Fruit fly (Drosophila melanogaster) whole organism, embryonic: ENCODE measurements around the gene CG10801.

Experiments
- Aef1 ChIP-seq: fragments of 200-800 bp; sonication (Bioruptor generic); IDR thresholded peaks from 3 replicates; pipeline ENCODE4 v1.3.6; 2022; ENCODE audit warnings: missing biosample characterization, missing genetic modification characterization
- CG10366 ChIP-seq: fragments of 200-800 bp; sonication (Bioruptor generic); IDR thresholded peaks from 2 replicates; pipeline ENCODE4 v1.3.6; 2022; ENCODE audit warnings: missing biosample characterization, missing genetic modification characterization
- CG12104 ChIP-seq: fragments of 200-800 bp; sonication (Bioruptor generic); optimal IDR thresholded peaks from 3 replicates; lab custom pipeline; 2016; ENCODE audit warnings: missing biosample characterization, missing genetic modification characterization
- CG12236 ChIP-seq: fragments of 200-800 bp; sonication (Bioruptor generic); optimal IDR thresholded peaks from 2 replicates; lab custom pipeline; 2016; ENCODE audit warnings: missing biosample characterization, missing genetic modification characterization
- CG12391 ChIP-seq: fragments of 200-800 bp; sonication (Bioruptor generic); optimal IDR thresholded peaks from 3 replicates; lab custom pipeline; 2018; ENCODE audit warnings: missing biosample characterization, mild to moderate bottlenecking, missing genetic modification characterization, moderate library complexity
- CG12769 ChIP-seq: fragments of 200-800 bp; sonication (Bioruptor generic); optimal IDR thresholded peaks from 2 replicates; lab custom pipeline; 2019; ENCODE audit warnings: missing biosample characterization, mild to moderate bottlenecking, missing genetic modification characterization, moderate library complexity
- CG16863 ChIP-seq: fragments of 200-800 bp; sonication (Bioruptor generic); optimal IDR thresholded peaks from 3 replicates; lab custom pipeline; 2016; ENCODE audit warnings: missing biosample characterization, missing genetic modification characterization
- CG17612 ChIP-seq: fragments of 200-800 bp; sonication (Bioruptor generic); IDR thresholded peaks from 2 replicates; pipeline ENCODE4 v1.3.6; 2022; ENCODE audit warnings: missing biosample characterization, missing genetic modification characterization
- CG18262 ChIP-seq: fragments of 200-800 bp; optimal IDR thresholded peaks from 3 replicates; lab custom pipeline; 2019; ENCODE audit warnings: missing biosample characterization, mild to moderate bottlenecking, missing genetic modification characterization, moderate library complexity
- CG2712 ChIP-seq: fragments of 200-800 bp; optimal IDR thresholded peaks from 3 replicates; lab custom pipeline; 2019; ENCODE audit warnings: missing biosample characterization, mild to moderate bottlenecking, missing genetic modification characterization, moderate library complexity
- CG30403 ChIP-seq: fragments of 200-800 bp; sonication (Bioruptor generic); optimal IDR thresholded peaks from 3 replicates; lab custom pipeline; 2016; ENCODE audit warnings: missing biosample characterization, missing genetic modification characterization
- CG31441 ChIP-seq: fragments of 200-800 bp; sonication (Bioruptor generic); IDR thresholded peaks from 2 replicates; pipeline ENCODE4 v1.3.6; 2022; ENCODE audit warnings: missing biosample characterization, missing genetic modification characterization
- CG32772 ChIP-seq: fragments of 200-800 bp; sonication (Bioruptor generic); IDR thresholded peaks from 2 replicates; pipeline ENCODE4 v1.3.6; 2022; ENCODE audit warnings: missing biosample characterization, missing genetic modification characterization
- CG3281 ChIP-seq: fragments of 200-800 bp; sonication (Bioruptor generic); optimal IDR thresholded peaks from 3 replicates; lab custom pipeline; 2017; ENCODE audit warnings: missing biosample characterization, mild to moderate bottlenecking, missing genetic modification characterization
- CG33213 ChIP-seq: fragments of 200-800 bp; sonication (Bioruptor generic); optimal IDR thresholded peaks from 3 replicates; lab custom pipeline; 2016; ENCODE audit warnings: missing biosample characterization, missing genetic modification characterization
- CG4424 ChIP-seq: fragments of 200-800 bp; sonication (Bioruptor generic); optimal IDR thresholded peaks from 3 replicates; lab custom pipeline; 2016; ENCODE audit warnings: missing biosample characterization, missing genetic modification characterization
- CG4730 ChIP-seq: fragments of 200-800 bp; sonication (Bioruptor generic); IDR thresholded peaks from 2 replicates; pipeline ENCODE4 v1.3.6; 2022; ENCODE audit warnings: missing biosample characterization, missing genetic modification characterization
- CG4820 ChIP-seq: fragments of 200-800 bp; sonication (Bioruptor generic); optimal IDR thresholded peaks from 3 replicates; lab custom pipeline; 2016; ENCODE audit warnings: missing biosample characterization, missing genetic modification characterization
- CG7372 ChIP-seq: fragments of 200-800 bp; sonication (Bioruptor generic); IDR thresholded peaks from 2 replicates; pipeline ENCODE4 v1.3.6; 2022; ENCODE audit warnings: missing biosample characterization, missing genetic modification characterization
- CG8089 ChIP-seq: fragments of 200-800 bp; sonication (Bioruptor generic); optimal IDR thresholded peaks from 3 replicates; lab custom pipeline; 2016; ENCODE audit warnings: missing biosample characterization, missing genetic modification characterization
- Camta ChIP-seq: fragments of 200-800 bp; sonication (Bioruptor generic); optimal IDR thresholded peaks from 2 replicates; lab custom pipeline; 2016; ENCODE audit warnings: missing biosample characterization, missing genetic modification characterization
- D19A ChIP-seq: fragments of 200-800 bp; optimal IDR thresholded peaks from 3 replicates; lab custom pipeline; 2019; ENCODE audit warnings: missing biosample characterization, mild to moderate bottlenecking, missing genetic modification characterization, moderate library complexity
- Dbx ChIP-seq: fragments of 200-800 bp; sonication (Bioruptor generic); IDR thresholded peaks from 3 replicates; pipeline ENCODE4 v1.3.6; 2022; ENCODE audit warnings: missing biosample characterization, missing genetic modification characterization
- Ets65A ChIP-seq: fragments of 200-800 bp; sonication (Bioruptor generic); peaks from one replicate; lab custom pipeline; 2016; ENCODE audit warnings: missing biosample characterization, missing genetic modification characterization
- Fer3 ChIP-seq: fragments of 200-800 bp; sonication (Bioruptor generic); optimal IDR thresholded peaks from 2 replicates; lab custom pipeline; 2018; ENCODE audit warnings: missing biosample characterization, mild to moderate bottlenecking, missing genetic modification characterization, moderate library complexity
- HLH3B ChIP-seq: fragments of 200-800 bp; sonication (Bioruptor generic); IDR thresholded peaks from 2 replicates; pipeline ENCODE4 v1.3.6; 2022; ENCODE audit warnings: missing biosample characterization, missing genetic modification characterization
- Hmx ChIP-seq: fragments of 200-800 bp; sonication (Bioruptor generic); optimal IDR thresholded peaks from 2 replicates; lab custom pipeline; 2016; ENCODE audit warnings: missing biosample characterization, missing genetic modification characterization
- Hr78 ChIP-seq, 2 experiments: fragments of 200-800 bp in 1 of 2; fragments of >200 bp in 1 of 2; sonication (Bioruptor generic) in 1 of 2; optimal IDR thresholded peaks; 2 replicates each; lab custom pipeline; 2017 to 2019; ENCODE audit warnings: missing biosample characterization in 2 of 2, missing genetic modification characterization in 2 of 2, mild to moderate bottlenecking in 1 of 2, moderate library complexity in 1 of 2
- Max ChIP-seq: fragments of 200-800 bp; sonication (Bioruptor generic); optimal IDR thresholded peaks from 2 replicates; lab custom pipeline; 2016; ENCODE audit warnings: missing biosample characterization, mild to moderate bottlenecking, missing genetic modification characterization
- NC2α ChIP-seq: fragments of 200-800 bp; sonication (Bioruptor generic); optimal IDR thresholded peaks from 2 replicates; lab custom pipeline; 2016; ENCODE audit warnings: missing biosample characterization, missing genetic modification characterization
- Nf-YB ChIP-seq: fragments of 200-800 bp; sonication (Bioruptor generic); optimal IDR thresholded peaks from 3 replicates; lab custom pipeline; 2019; ENCODE audit warnings: missing biosample characterization, mild to moderate bottlenecking, missing genetic modification characterization, moderate library complexity
- Opbp ChIP-seq: fragments of 200-800 bp; sonication (Bioruptor generic); IDR thresholded peaks from 3 replicates; pipeline ENCODE4 v1.3.6; 2022; ENCODE audit warnings: missing biosample characterization, missing genetic modification characterization; ENCODE audit not compliant: partially characterized antibody
- Sox102F ChIP-seq: fragments of 200-800 bp; sonication (Bioruptor generic); optimal IDR thresholded peaks from 2 replicates; lab custom pipeline; 2018; ENCODE audit warnings: missing biosample characterization, mild to moderate bottlenecking, missing genetic modification characterization, moderate library complexity
- Taf1 ChIP-seq: fragments of 200-800 bp; sonication (Bioruptor generic); IDR thresholded peaks from 2 replicates; pipeline ENCODE4 v1.3.6; 2022; ENCODE audit warnings: missing biosample characterization, missing genetic modification characterization
- chif ChIP-seq, 2 experiments: fragments of 200-800 bp; sonication (Bioruptor generic); optimal IDR thresholded peaks; 3 replicates each; lab custom pipeline; 2016; ENCODE audit warnings: missing biosample characterization in 2 of 2, missing genetic modification characterization in 2 of 2
- exex ChIP-seq: fragments of 200-800 bp; sonication (Bioruptor generic); optimal IDR thresholded peaks from 4 replicates; lab custom pipeline; 2018; ENCODE audit warnings: missing biosample characterization, mild to moderate bottlenecking, missing genetic modification characterization, moderate library complexity
- insv ChIP-seq, 2 experiments: fragments of 200-800 bp; sonication (Bioruptor generic); optimal IDR thresholded peaks; 3 replicates each; lab custom pipeline; 2016 to 2018; ENCODE audit warnings: missing biosample characterization in 2 of 2, missing genetic modification characterization in 2 of 2
- klu ChIP-seq: fragments of 200-800 bp; sonication (Bioruptor generic); IDR thresholded peaks from 2 replicates; pipeline ENCODE4 v1.3.6; 2022; ENCODE audit warnings: missing biosample characterization, missing genetic modification characterization
- lilli ChIP-seq: fragments of 200-800 bp; sonication (Bioruptor generic); optimal IDR thresholded peaks from 3 replicates; lab custom pipeline; 2016; ENCODE audit warnings: missing biosample characterization, missing genetic modification characterization
- nmo ChIP-seq: fragments of 200-800 bp; sonication (Bioruptor generic); optimal IDR thresholded peaks from 2 replicates; lab custom pipeline; 2018; ENCODE audit warnings: missing biosample characterization, mild to moderate bottlenecking, missing genetic modification characterization, moderate library complexity
- org-1 ChIP-seq: fragments of 200-800 bp; sonication (Bioruptor generic); optimal IDR thresholded peaks from 2 replicates; lab custom pipeline; 2017; ENCODE audit warnings: missing biosample characterization, missing genetic modification characterization
- pum ChIP-seq: fragments of 200-800 bp; sonication (Bioruptor generic); optimal IDR thresholded peaks from 2 replicates; lab custom pipeline; 2016; ENCODE audit warnings: missing biosample characterization, missing genetic modification characterization
- seq ChIP-seq: fragments of 200-800 bp; sonication (Bioruptor generic); IDR thresholded peaks from 2 replicates; pipeline ENCODE4 v1.3.6; 2022; ENCODE audit warnings: missing biosample characterization, missing genetic modification characterization
- tio ChIP-seq: fragments of 200-800 bp; sonication (Bioruptor generic); optimal IDR thresholded peaks from 2 replicates; lab custom pipeline; 2017; ENCODE audit warnings: missing biosample characterization, missing genetic modification characterization, inconsistent platforms
- trem ChIP-seq: fragments of 200-800 bp; optimal IDR thresholded peaks from 3 replicates; lab custom pipeline; 2019; ENCODE audit warnings: missing biosample characterization, mild to moderate bottlenecking, missing genetic modification characterization, moderate library complexity
- trh ChIP-seq: fragments of 200-800 bp; sonication (Bioruptor generic); optimal IDR thresholded peaks from 2 replicates; lab custom pipeline; 2016; ENCODE audit warnings: missing biosample characterization, missing genetic modification characterization
- tx ChIP-seq: fragments of 200-800 bp; sonication (Bioruptor generic); optimal IDR thresholded peaks from 2 replicates; lab custom pipeline; 2016; ENCODE audit warnings: missing biosample characterization, missing genetic modification characterization
- vnd ChIP-seq: fragments of 200-800 bp; sonication (Bioruptor generic); IDR thresholded peaks from 3 replicates; pipeline ENCODE4 v1.3.6; 2022; ENCODE audit warnings: missing biosample characterization, missing genetic modification characterization; ENCODE audit not compliant: partially characterized antibody
- vvl ChIP-seq: fragments of 200-800 bp; sonication (Bioruptor generic); IDR thresholded peaks from 2 replicates; pipeline ENCODE4 v1.3.6; 2022; ENCODE audit warnings: missing biosample characterization, missing genetic modification characterization

CG10801 gene

DNA sequence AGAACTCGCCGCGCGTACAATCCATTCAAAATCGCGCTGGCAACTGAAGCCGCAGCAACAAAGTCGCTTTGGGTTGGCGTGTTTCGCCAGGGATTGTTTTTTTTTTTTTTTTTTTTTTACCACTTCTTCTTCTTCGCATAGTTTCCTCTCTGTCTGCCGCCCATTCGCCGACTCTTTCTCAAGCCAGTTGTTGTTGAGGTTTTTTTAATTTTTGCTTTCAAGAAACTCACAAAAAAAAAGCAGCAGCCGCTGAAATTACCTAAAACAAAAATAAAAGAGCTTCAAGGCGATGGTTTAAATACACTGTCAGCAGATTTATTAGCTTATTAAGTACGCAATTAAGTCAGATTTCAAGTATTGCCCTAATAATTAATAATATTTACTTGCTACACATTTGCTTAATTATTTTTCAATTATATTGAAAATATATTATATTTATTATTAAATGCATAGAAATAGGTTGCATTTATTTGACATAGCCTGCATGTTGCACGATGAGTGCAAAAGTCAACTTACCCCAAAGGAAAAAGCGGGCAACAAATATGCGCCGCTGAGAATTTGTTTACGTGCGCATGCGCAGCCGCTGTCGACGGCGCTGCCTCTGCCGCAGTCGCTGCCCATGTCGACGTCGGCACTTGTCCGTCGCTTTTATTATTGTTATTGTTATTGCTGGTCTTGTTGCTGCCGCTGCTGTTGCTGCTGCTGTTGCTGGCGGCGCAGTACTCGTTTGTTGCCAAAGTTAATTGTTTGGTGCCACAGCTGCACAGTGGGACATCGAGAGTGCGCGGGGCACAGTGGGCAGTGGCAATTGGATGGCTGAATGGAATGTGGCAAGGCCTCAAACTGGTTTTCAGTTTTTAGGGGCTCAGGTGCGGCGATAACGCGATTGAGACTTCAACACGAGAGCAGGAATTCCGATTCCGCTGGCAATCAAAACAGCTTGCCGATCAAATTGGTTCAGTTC is 14.4 kb downstream of the CG10801 start, which contains the start of gene CG12206 (continued):
- TF ChIP-seq Max (GFP tag; lab: Kevin White, UChicago) (no peak), CG3281 (GFP tag; lab: Kevin White, UChicago) (peak; percentile 60), tio (peak; percentile 20), Hmx (GFP tag; lab: Kevin White, UChicago) (no peak), CG12236 (GFP tag; lab: Kevin White, UChicago) (no peak), vvl (peak; percentile 35), NC2α (no peak), vnd (GFP tag; lab: Robert Waterston, UW) (no peak), CG17612 (GFP tag; lab: Robert Waterston, UW) (no peak), Nf-YB (peak; percentile 9), CG16863 (GFP tag; lab: Kevin White, UChicago) (no peak), HLH3B (GFP tag; lab: Robert Waterston, UW) (peak; percentile 46; the same call in 1 of the 2 replicates), CG12769 (no peak), CG12104 (GFP tag; lab: Kevin White, UChicago) (peak; percentile 19), seq (GFP tag; lab: Robert Waterston, UW) (0 out of 2 replicates have a peak, but pooled peaks have one; percentile 47), CG8089 (no peak), chif (GFP tag; optimal IDR thresholded peaks at IDR 0.05; lab: Kevin White, UChicago) (no peak), exex (peak; percentile 3), pum (GFP tag; lab: Kevin White, UChicago) (no peak), Camta (GFP tag; lab: Kevin White, UChicago) (no peak), CG18262 (tag; lab: Kevin White, UChicago) (peak; percentile 71), Taf1 (GFP tag; lab: Robert Waterston, UW) (no peak; the same call in 1 of the 2 replicates)
- TF ChIP-seq, all 482 proteins: peak for 186

DNA sequence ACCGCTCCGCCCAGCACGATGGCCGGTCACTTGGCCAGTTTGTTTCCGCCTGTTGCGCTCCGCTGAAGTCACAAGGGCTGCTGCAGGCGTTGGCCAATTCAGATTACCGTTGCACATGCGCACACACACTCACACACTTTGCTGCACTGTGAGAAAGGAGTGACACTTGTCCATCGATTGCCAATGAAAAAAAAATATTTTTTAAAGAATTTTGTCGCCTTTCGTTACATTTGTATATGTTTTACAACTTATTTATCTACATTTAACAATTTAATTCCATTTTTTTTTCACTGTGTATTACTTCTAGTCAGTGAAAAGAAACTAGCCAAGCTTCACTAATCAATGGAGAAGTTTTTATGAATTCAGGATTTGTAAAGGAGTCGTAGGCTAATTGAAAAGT is 15.6 kb downstream of the CG10801 start:
- TF ChIP-seq CG2712 (tag; lab: Kevin White, UChicago) (peak; percentile 64), CG33213 (no peak), CG12391 (tag; lab: Kevin White, UChicago) (peak; percentile 52), CG32772 (GFP tag; lab: Robert Waterston, UW) (peak; percentile 69), CG3281 (GFP tag; lab: Kevin White, UChicago) (no peak), CG4424 (GFP tag; lab: Kevin White, UChicago) (peak; percentile 49), klu (0 out of 2 replicates have a peak, but pooled peaks have one; percentile 9), Fer3 (tag; lab: Kevin White, UChicago) (peak; percentile 8), NC2α (no peak), Opbp (GFP tag; lab: Robert Waterston, UW) (no peak), tx (no peak), CG4730 (GFP tag; lab: Robert Waterston, UW) (no peak), trh (GFP tag; lab: Kevin White, UChicago) (no peak), CG7372 (no peak), CG31441 (peak; percentile 52), CG10366 (GFP tag; lab: Robert Waterston, UW) (peak; percentile 44; the same call in 1 of the 2 replicates), insv (GFP tag; optimal IDR thresholded peaks at IDR 0.05; lab: Kevin White, UChicago) (no peak), Sox102F (GFP tag; lab: Kevin White, UChicago) (peak; percentile 69), Aef1 (GFP tag; lab: Robert Waterston, UW) (peak; percentile 18; the same call in 1 of the 3 replicates), lilli (GFP tag; lab: Kevin White, UChicago) (peak; percentile 28), trem (peak; percentile 0), org-1 (GFP tag; lab: Kevin White, UChicago) (no peak), Dbx (GFP tag; lab: Robert Waterston, UW) (no peak), nmo (GFP tag; lab: Kevin White, UChicago) (peak; percentile 43), CG16863 (GFP tag; lab: Kevin White, UChicago) (peak; percentile 14), CG30403 (peak; percentile 49), Ets65A (no peak), CG4820 (peak; percentile 41), D19A (tag; lab: Kevin White, UChicago) (peak; percentile 11), Hr78 (GFP tag; optimal IDR thresholded peaks at IDR 0.05; lab: Kevin White, UChicago) (no peak)
